Fruit fly (Drosophila melanogaster): Measurements from ENCODE around the gene Qsox3.

Gene Qsox3

DNA sequence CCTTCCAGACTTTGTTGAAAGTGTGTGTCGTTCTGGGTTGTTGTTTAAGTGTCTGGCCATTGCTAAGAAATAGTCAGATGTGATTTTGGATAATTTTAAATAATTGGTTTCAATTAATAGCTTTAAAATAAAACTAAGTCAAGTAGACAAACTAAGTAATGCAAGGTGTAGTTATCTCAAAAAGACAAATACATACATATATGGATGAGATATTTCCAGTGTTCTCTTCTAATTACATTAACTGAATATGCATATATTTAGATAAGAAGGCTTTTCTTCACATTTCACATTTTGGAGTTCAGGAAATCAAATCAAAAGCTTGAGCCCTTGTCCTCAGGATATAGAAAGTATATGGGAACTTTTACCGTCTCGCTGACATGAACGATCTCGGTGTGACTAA is 34.0 kb upstream of the Qsox3 start, which contains the start of gene P5CDh2:
Gene P5CDh2, plus strand, starts transcription at position 301 of the 400 bp plus-strand sequence.
- TF ChIP-seq Mnt (GFP tag; optimal IDR thresholded peaks at IDR 0.05) (no peak), Crg-1 (GFP tag; optimal IDR thresholded peaks at IDR 0.05) (no peak), CG11617 (GFP tag; optimal IDR thresholded peaks at IDR 0.05) (no peak), cic (GFP tag; optimal IDR thresholded peaks at IDR 0.05) (no peak), ovo (GFP tag; optimal IDR thresholded peaks at IDR 0.05) (no peak), CG33017 (tag; optimal IDR thresholded peaks at IDR 0.05) (no peak), CG12768 (GFP tag; optimal IDR thresholded peaks at IDR 0.05) (no peak), CG5204 (GFP tag; optimal IDR thresholded peaks at IDR 0.05) (no peak), Hr96 (GFP tag; optimal IDR thresholded peaks at IDR 0.05) (no peak), CG7045 (GFP tag; optimal IDR thresholded peaks at IDR 0.05) (no peak), CG7101 (tag; optimal IDR thresholded peaks at IDR 0.05) (no peak), pad (GFP tag; optimal IDR thresholded peaks at IDR 0.05) (no peak), CG14711 (tag; optimal IDR thresholded peaks at IDR 0.05) (no peak), toe (GFP tag; optimal IDR thresholded peaks at IDR 0.05) (no peak), cnc (optimal IDR thresholded peaks at IDR 0.05) (no peak)

DNA sequence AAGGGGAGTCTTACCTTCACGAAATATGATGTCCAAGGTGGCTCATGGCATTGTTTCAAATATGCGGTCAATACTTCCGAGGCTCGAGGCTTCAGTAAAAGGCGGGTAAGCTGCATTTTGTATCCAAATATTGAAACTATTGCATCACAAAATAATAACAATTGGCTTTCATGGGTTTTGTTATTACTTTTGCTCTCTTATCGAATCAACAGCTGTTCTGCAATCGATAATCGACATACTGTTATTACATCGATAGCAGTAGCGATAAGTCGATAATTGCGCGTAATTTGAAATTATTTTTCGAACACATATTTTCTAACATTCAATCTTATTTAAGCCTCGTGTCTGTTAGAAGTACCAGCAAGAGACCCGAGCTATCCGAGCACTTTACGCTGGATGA is 33.1 kb upstream of the Qsox3 start, which contains the start of gene CG34148:
Gene CG34148, minus strand, starts transcription at position 214 of the 400 bp plus-strand sequence.
- TF ChIP-seq kay (GFP tag; ENCODE audit: borderline replicate concordance) (peak; percentile 6), cnc (optimal IDR thresholded peaks at IDR 0.05) (no peak), CG7101 (tag; optimal IDR thresholded peaks at IDR 0.05) (no peak)

DNA sequence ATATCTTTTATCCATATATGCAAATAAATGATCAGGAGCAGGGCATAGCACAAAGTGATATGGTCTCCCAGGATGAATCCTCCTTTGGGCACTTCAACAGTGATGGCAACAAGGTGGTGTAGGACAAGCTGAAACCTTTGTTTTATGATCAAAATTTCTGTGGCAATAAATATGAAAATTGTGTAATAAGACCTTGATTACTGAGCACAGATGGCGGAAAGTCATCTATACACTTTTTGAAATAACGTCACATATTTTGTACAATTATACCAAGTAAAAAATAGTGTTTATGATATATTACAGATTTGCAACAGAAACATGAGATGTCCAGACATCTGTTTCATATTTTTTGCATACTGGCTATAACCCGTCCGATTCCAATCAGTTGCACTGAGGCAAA is 31.1 kb upstream of the Qsox3 start, which contains the start of gene CG31465:
Gene CG31465, plus strand, starts transcription at position 301 of the 400 bp plus-strand sequence.
- TF ChIP-seq kay (GFP tag; ENCODE audit: borderline replicate concordance) (no peak), Mnt (GFP tag; optimal IDR thresholded peaks at IDR 0.05) (no peak), Crg-1 (GFP tag; optimal IDR thresholded peaks at IDR 0.05) (no peak), CG11617 (GFP tag; optimal IDR thresholded peaks at IDR 0.05) (no peak)

DNA sequence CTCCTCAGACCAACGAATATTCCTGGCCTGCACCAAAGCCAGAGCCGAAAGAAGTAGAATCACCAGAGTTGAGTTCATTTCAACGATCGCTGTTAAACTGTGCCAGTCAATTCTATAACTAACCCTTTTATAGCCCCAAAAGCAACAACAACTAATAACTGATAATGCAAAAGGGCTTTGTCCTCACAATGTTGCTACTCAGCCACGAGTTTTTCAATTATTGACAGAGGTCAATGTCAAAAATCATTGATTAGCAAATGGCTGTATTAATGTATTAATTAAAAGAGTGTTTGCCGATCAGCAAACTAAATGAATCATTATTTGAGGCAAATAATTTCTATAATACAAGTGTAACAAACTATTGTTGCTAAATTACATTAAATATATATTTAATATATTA is 27.3 kb upstream of the Qsox3 start, which contains the start of gene fit:
Gene fit, minus strand, starts transcription at position 101 of the 400 bp plus-strand sequence.
- TF ChIP-seq toe (GFP tag; optimal IDR thresholded peaks at IDR 0.05) (no peak), cic (GFP tag; optimal IDR thresholded peaks at IDR 0.05) (no peak), CG11617 (GFP tag; optimal IDR thresholded peaks at IDR 0.05) (no peak), CG7101 (tag; optimal IDR thresholded peaks at IDR 0.05) (no peak), CG5204 (GFP tag; optimal IDR thresholded peaks at IDR 0.05) (no peak)

DNA sequence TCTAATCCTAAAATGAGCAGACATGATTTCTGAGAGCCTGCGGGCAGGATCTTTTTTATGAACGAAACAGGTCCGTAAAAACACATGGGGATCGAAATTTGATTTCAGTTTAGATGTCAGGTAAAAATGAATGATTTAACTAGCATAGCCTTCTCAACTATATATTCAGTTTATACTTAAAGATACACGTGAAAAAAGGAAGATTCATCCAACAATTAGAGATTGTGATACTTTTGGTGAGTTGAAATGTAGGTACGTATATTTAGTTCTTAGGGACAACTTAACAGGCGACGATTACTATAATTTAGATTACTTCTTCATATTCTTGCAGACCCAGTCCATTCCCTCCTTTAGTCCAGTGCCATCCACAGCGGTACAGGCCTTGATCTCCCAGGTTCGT is 26.2 kb upstream of the Qsox3 start, which contains the start of gene CG17819:
Gene CG17819, minus strand, starts transcription at position 101 of the 400 bp plus-strand sequence.
- TF ChIP-seq Clk (GFP tag; optimal IDR thresholded peaks at IDR 0.05) (no peak), CG7045 (GFP tag; optimal IDR thresholded peaks at IDR 0.05) (no peak)

DNA sequence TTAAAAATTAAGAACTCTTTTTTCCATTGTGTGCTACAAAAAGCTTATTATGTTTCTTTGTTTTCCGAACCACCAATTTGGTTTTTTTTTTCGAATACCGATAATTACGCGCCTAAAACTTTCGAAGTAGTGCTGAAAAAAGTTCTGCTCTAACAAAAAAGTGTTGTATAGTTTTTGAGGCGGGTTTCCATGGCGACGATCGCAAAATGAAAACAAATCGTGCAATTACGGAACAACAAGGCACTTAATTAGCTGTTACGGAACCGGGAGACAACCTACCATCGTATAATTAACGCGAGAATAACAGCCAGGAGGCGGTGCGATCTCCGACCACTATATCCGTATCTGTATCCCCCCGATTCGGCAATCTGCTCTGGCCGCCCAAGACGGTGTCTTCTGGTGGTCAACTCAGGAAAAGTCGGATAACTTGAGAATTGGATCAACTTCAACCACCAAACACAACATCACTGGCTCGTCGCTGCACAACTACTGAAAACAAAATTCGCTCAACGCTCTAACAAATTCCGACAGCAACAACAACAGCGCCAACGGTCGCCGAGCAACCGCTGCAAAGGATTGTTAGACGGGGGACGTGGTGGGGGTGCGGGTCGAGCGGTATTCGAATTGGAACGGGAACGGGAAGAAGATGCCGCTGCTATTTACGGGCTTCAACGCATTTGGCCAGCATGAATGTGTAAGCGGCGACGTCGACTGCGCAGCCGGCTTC is 24.6 kb upstream of the Qsox3 start, which contains the start of the genes CG6678 and dnd:
Gene CG6678, plus strand, starts transcription at position 169 of the 727 bp plus-strand sequence.
Gene dnd, minus strand, starts transcription at position 495 of the 727 bp plus-strand sequence.
- TF ChIP-seq pad (GFP tag; optimal IDR thresholded peaks at IDR 0.05), result peak; percentile 26
- peak; percentile 20 for TF ChIP-seq Mnt (GFP tag; optimal IDR thresholded peaks at IDR 0.05)
- TF ChIP-seq cnc (optimal IDR thresholded peaks at IDR 0.05), result no peak
- TF ChIP-seq Hr96 (GFP tag; optimal IDR thresholded peaks at IDR 0.05), result no peak
- peak; percentile 18 for TF ChIP-seq CG7101 (tag; optimal IDR thresholded peaks at IDR 0.05)
- TF ChIP-seq kay (GFP tag; ENCODE audit: borderline replicate concordance), result peak; percentile 74
- TF ChIP-seq Crg-1 (GFP tag; optimal IDR thresholded peaks at IDR 0.05), result peak; percentile 37
- peak; percentile 49 for TF ChIP-seq CG14711 (tag; optimal IDR thresholded peaks at IDR 0.05)
- TF ChIP-seq cic (GFP tag; optimal IDR thresholded peaks at IDR 0.05), result peak; percentile 55

DNA sequence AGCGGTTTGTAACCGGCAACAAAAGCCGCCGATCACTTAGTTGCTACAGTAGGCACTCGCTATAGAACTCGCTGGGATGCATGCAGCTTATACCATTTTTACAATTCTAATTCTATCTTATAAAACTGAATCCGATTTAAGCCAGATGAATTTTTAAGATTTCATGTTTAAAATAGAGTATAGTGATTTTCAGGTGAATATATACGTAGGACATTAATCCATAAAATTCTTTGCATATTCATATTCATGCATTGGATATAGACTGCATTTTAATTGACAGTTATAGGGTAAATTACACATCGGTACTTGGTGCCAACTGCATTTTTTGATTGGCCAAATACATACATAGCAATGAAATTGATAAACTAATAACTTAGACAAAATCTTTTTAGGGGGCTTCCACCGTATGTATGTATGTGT is 24.0 kb upstream of the Qsox3 start:
- TF ChIP-seq bab1 (GFP tag; optimal IDR thresholded peaks at IDR 0.05) (peak; percentile 14), Crg-1 (GFP tag; optimal IDR thresholded peaks at IDR 0.05) (no peak), kay (GFP tag; ENCODE audit: borderline replicate concordance) (peak; percentile 54), cnc (optimal IDR thresholded peaks at IDR 0.05) (no peak), CG14711 (tag; optimal IDR thresholded peaks at IDR 0.05) (peak; percentile 26), CG7101 (tag; optimal IDR thresholded peaks at IDR 0.05) (peak; percentile 24), CG12768 (GFP tag; optimal IDR thresholded peaks at IDR 0.05) (peak; percentile 14)
